Fruit fly (Drosophila melanogaster) whole organism, embryonic: Measurements from ENCODE around the gene SMC3.

Experiments
- ATbp ChIP-seq: fragments of 200-800 bp; sonication (Bioruptor generic); optimal IDR thresholded peaks from 2 replicates; lab custom pipeline; 2017; ENCODE audit warnings: missing biosample characterization, mild to moderate bottlenecking, missing genetic modification characterization, missing genetic modification reagents
- Aef1 ChIP-seq: fragments of 200-800 bp; sonication (Bioruptor generic); IDR thresholded peaks from 3 replicates; pipeline ENCODE4 v1.3.6; 2022; ENCODE audit warnings: missing biosample characterization, missing genetic modification characterization
- CG10366 ChIP-seq: fragments of 200-800 bp; sonication (Bioruptor generic); IDR thresholded peaks from 2 replicates; pipeline ENCODE4 v1.3.6; 2022; ENCODE audit warnings: missing biosample characterization, missing genetic modification characterization
- CG10565 ChIP-seq: fragments of 200-800 bp; sonication (Bioruptor generic); optimal IDR thresholded peaks from 3 replicates; lab custom pipeline; 2016; ENCODE audit warnings: missing biosample characterization, mild to moderate bottlenecking, missing genetic modification characterization
- CG14014 ChIP-seq: fragments of 200-800 bp; sonication (Bioruptor generic); IDR thresholded peaks from 2 replicates; pipeline ENCODE4 v1.3.6; 2022; ENCODE audit warnings: missing biosample characterization, missing genetic modification characterization
- CG15479 ChIP-seq: fragments of 200-800 bp; sonication (Bioruptor generic); optimal IDR thresholded peaks from 3 replicates; lab custom pipeline; 2019; ENCODE audit warnings: missing biosample characterization, mild to moderate bottlenecking, missing genetic modification characterization, moderate library complexity
- CG1603 ChIP-seq: fragments of 200-800 bp; sonication (Bioruptor generic); optimal IDR thresholded peaks from 2 replicates; lab custom pipeline; 2019; ENCODE audit warnings: missing biosample characterization, mild to moderate bottlenecking, missing genetic modification characterization, moderate library complexity
- CG17359 ChIP-seq: fragments of 200-800 bp; sonication (Bioruptor generic); optimal IDR thresholded peaks from 3 replicates; lab custom pipeline; 2018; ENCODE audit warnings: missing biosample characterization, mild to moderate bottlenecking, missing genetic modification characterization, moderate library complexity
- CG17361 ChIP-seq: fragments of 200-800 bp; sonication (Bioruptor generic); IDR thresholded peaks from 3 replicates; pipeline ENCODE4 v1.3.6; 2022; ENCODE audit warnings: missing biosample characterization, missing genetic modification characterization
- CG2116 ChIP-seq: fragments of 200-800 bp; sonication (Bioruptor generic); optimal IDR thresholded peaks from 3 replicates; lab custom pipeline; 2018; ENCODE audit warnings: missing biosample characterization, mild to moderate bottlenecking, missing genetic modification characterization
- CG2678 ChIP-seq: fragments of 200-800 bp; sonication (Bioruptor generic); optimal IDR thresholded peaks from 3 replicates; lab custom pipeline; 2019; ENCODE audit warnings: missing biosample characterization, mild to moderate bottlenecking, missing genetic modification characterization, moderate library complexity
- CG30403 ChIP-seq: fragments of 200-800 bp; sonication (Bioruptor generic); optimal IDR thresholded peaks from 3 replicates; lab custom pipeline; 2016; ENCODE audit warnings: missing biosample characterization, missing genetic modification characterization
- CG3281 ChIP-seq: fragments of 200-800 bp; sonication (Bioruptor generic); optimal IDR thresholded peaks from 3 replicates; lab custom pipeline; 2017; ENCODE audit warnings: missing biosample characterization, mild to moderate bottlenecking, missing genetic modification characterization
- CG7987 ChIP-seq: fragments of 200-800 bp; sonication (Bioruptor generic); optimal IDR thresholded peaks from 2 replicates; lab custom pipeline; 2018; ENCODE audit warnings: missing biosample characterization, mild to moderate bottlenecking, missing genetic modification characterization, moderate library complexity
- CG8765 ChIP-seq: fragments of 200-800 bp; sonication (Bioruptor generic); IDR thresholded peaks from 2 replicates; pipeline ENCODE4 v1.3.6; 2022; ENCODE audit warnings: missing biosample characterization, missing genetic modification characterization
- CG9876 ChIP-seq: fragments of 200-800 bp; sonication (Bioruptor generic); optimal IDR thresholded peaks from 2 replicates; lab custom pipeline; 2016; ENCODE audit warnings: missing biosample characterization, missing genetic modification characterization
- CkIIα-i1 ChIP-seq: fragments of 200-800 bp; sonication (Bioruptor generic); IDR thresholded peaks from 2 replicates; pipeline ENCODE4 v1.3.6; 2022; ENCODE audit warnings: missing biosample characterization, missing genetic modification characterization
- CoRest ChIP-seq: fragments of 200-800 bp; sonication (Bioruptor generic); optimal IDR thresholded peaks from 3 replicates; lab custom pipeline; 2018; ENCODE audit warnings: missing biosample characterization, mild to moderate bottlenecking, missing genetic modification characterization, moderate library complexity
- CrebB ChIP-seq: fragments of 200-800 bp; sonication (Bioruptor generic); optimal IDR thresholded peaks from 3 replicates; lab custom pipeline; 2018; ENCODE audit warnings: missing biosample characterization, mild to moderate bottlenecking, missing genetic modification characterization
- Dip2 ChIP-seq: fragments of 200-800 bp; sonication (Bioruptor generic); IDR thresholded peaks from 2 replicates; pipeline ENCODE4 v1.3.6; 2022; ENCODE audit warnings: missing biosample characterization, missing genetic modification characterization
- Gug ChIP-seq: fragments of 200-800 bp; sonication (Bioruptor generic); IDR thresholded peaks from 4 replicates; pipeline ENCODE4 v1.3.6; 2022; ENCODE audit warnings: missing biosample characterization, missing genetic modification characterization
- HmgZ ChIP-seq: fragments of 200-800 bp; sonication (Bioruptor generic); optimal IDR thresholded peaks from 2 replicates; lab custom pipeline; 2018; ENCODE audit warnings: missing biosample characterization, mild to moderate bottlenecking, missing genetic modification characterization
- Hr78 ChIP-seq, 2 experiments: fragments of 200-800 bp in 1 of 2; fragments of >200 bp in 1 of 2; sonication (Bioruptor generic) in 1 of 2; optimal IDR thresholded peaks; 2 replicates each; lab custom pipeline; 2017 to 2019; ENCODE audit warnings: missing biosample characterization in 2 of 2, missing genetic modification characterization in 2 of 2, mild to moderate bottlenecking in 1 of 2, moderate library complexity in 1 of 2
- Mrtf ChIP-seq: fragments of 200-800 bp; sonication (Bioruptor generic); IDR thresholded peaks from 3 replicates; pipeline ENCODE4 v1.3.6; 2022; ENCODE audit warnings: missing biosample characterization, missing genetic modification characterization
- Myb ChIP-seq: fragments of 200-800 bp; sonication (Bioruptor generic); optimal IDR thresholded peaks from 2 replicates; lab custom pipeline; 2016; ENCODE audit warnings: missing biosample characterization, missing genetic modification characterization
- Nf-YC ChIP-seq: fragments of 200-800 bp; optimal IDR thresholded peaks from 3 replicates; lab custom pipeline; 2019; ENCODE audit warnings: missing biosample characterization, mild to moderate bottlenecking, missing genetic modification characterization, moderate library complexity
- Pdp1 ChIP-seq, 2 experiments: fragments of 200-800 bp; sonication (Bioruptor generic); optimal IDR thresholded peaks; 3 replicates each; lab custom pipeline; 2016; ENCODE audit warnings: missing biosample characterization in 2 of 2, missing genetic modification characterization in 2 of 2, mild to moderate bottlenecking in 1 of 2, moderate library complexity in 1 of 2
- Rfx ChIP-seq: fragments of 200-800 bp; sonication (Bioruptor generic); IDR thresholded peaks from 2 replicates; pipeline ENCODE4 v1.3.6; 2022; ENCODE audit warnings: missing biosample characterization, missing genetic modification characterization
- Sox100B ChIP-seq: fragments of 200-800 bp; sonication (Bioruptor generic); optimal IDR thresholded peaks from 3 replicates; lab custom pipeline; 2018; ENCODE audit warnings: missing biosample characterization, mild to moderate bottlenecking, missing genetic modification characterization
- Xbp1 ChIP-seq: fragments of 200-800 bp; sonication (Bioruptor generic); optimal IDR thresholded peaks from 3 replicates; lab custom pipeline; 2016; ENCODE audit warnings: missing biosample characterization, mild to moderate bottlenecking, missing genetic modification characterization
- al ChIP-seq: fragments of 200-800 bp; sonication (Bioruptor generic); IDR thresholded peaks from 2 replicates; pipeline ENCODE4 v1.3.6; 2022; ENCODE audit warnings: missing biosample characterization, missing genetic modification characterization
- ato ChIP-seq: fragments of 200-800 bp; sonication (Bioruptor generic); IDR thresholded peaks from 2 replicates; pipeline ENCODE4 v1.3.6; 2022; ENCODE audit warnings: missing biosample characterization, missing genetic modification characterization; ENCODE audit not compliant: partially characterized antibody
- chn ChIP-seq: fragments of 200-800 bp; sonication (Bioruptor generic); optimal IDR thresholded peaks from 2 replicates; lab custom pipeline; 2016; ENCODE audit warnings: missing biosample characterization, missing genetic modification characterization
- grau ChIP-seq: fragments of 200-800 bp; optimal IDR thresholded peaks from 3 replicates; lab custom pipeline; 2019; ENCODE audit warnings: missing biosample characterization, mild to moderate bottlenecking, missing genetic modification characterization, moderate library complexity
- hbn ChIP-seq: fragments of 200-800 bp; sonication (Bioruptor generic); IDR thresholded peaks from 2 replicates; pipeline ENCODE4 v1.3.6; 2022; ENCODE audit warnings: missing biosample characterization, missing genetic modification characterization; ENCODE audit not compliant: partially characterized antibody
- kah ChIP-seq: fragments of 200-800 bp; sonication (Bioruptor generic); optimal IDR thresholded peaks from 2 replicates; lab custom pipeline; 2018; ENCODE audit warnings: missing biosample characterization, mild to moderate bottlenecking, missing genetic modification characterization
- ken ChIP-seq: fragments of 200-800 bp; sonication (Bioruptor generic); IDR thresholded peaks from 3 replicates; pipeline ENCODE4 v1.3.6; 2022; ENCODE audit warnings: missing biosample characterization, missing genetic modification characterization
- lab ChIP-seq: fragments of 200-800 bp; sonication (Bioruptor generic); optimal IDR thresholded peaks from 3 replicates; lab custom pipeline; 2017; ENCODE audit warnings: missing biosample characterization, missing genetic modification characterization, mild to moderate bottlenecking, moderate library complexity, missing genetic modification reagents
- lola ChIP-seq, 3 experiments: fragments of >200 bp in 2 of 3; fragments of 200-800 bp in 1 of 3; sonication (Bioruptor generic) in 1 of 3; optimal IDR thresholded peaks; 2 replicates each; lab custom pipeline; 2017 to 2019; ENCODE audit warnings: missing biosample characterization in 3 of 3, missing genetic modification characterization in 3 of 3, mild to moderate bottlenecking in 1 of 3, moderate library complexity in 1 of 3
- maf-S ChIP-seq: fragments of 200-800 bp; sonication (Bioruptor generic); optimal IDR thresholded peaks from 2 replicates; lab custom pipeline; 2016; ENCODE audit warnings: missing biosample characterization, missing genetic modification characterization
- mirr ChIP-seq: fragments of 200-800 bp; sonication (Bioruptor generic); optimal IDR thresholded peaks from 3 replicates; lab custom pipeline; 2018; ENCODE audit warnings: missing biosample characterization, mild to moderate bottlenecking, missing genetic modification characterization
- nerfin-1 ChIP-seq: fragments of 200-800 bp; sonication (Bioruptor generic); optimal IDR thresholded peaks from 3 replicates; lab custom pipeline; 2019; ENCODE audit warnings: missing biosample characterization, mild to moderate bottlenecking, missing genetic modification characterization, moderate library complexity
- oc ChIP-seq: fragments of 200-800 bp; sonication (Bioruptor generic); optimal IDR thresholded peaks from 2 replicates; lab custom pipeline; 2018; ENCODE audit warnings: missing biosample characterization, mild to moderate bottlenecking, missing genetic modification characterization, moderate library complexity
- org-1 ChIP-seq: fragments of 200-800 bp; sonication (Bioruptor generic); optimal IDR thresholded peaks from 2 replicates; lab custom pipeline; 2017; ENCODE audit warnings: missing biosample characterization, missing genetic modification characterization
- psq ChIP-seq: fragments of 200-800 bp; sonication (Bioruptor generic); optimal IDR thresholded peaks from 2 replicates; lab custom pipeline; 2017; ENCODE audit warnings: missing biosample characterization, missing genetic modification characterization
- pzg ChIP-seq: fragments of 200-800 bp; sonication (Bioruptor generic); optimal IDR thresholded peaks from 3 replicates; lab custom pipeline; 2018; ENCODE audit warnings: missing biosample characterization, mild to moderate bottlenecking, missing genetic modification characterization, moderate library complexity
- sens ChIP-seq: fragments of 200-800 bp; sonication (Bioruptor generic); peaks from one replicate; lab custom pipeline; 2016; ENCODE audit warnings: missing biosample characterization, missing genetic modification characterization
- sob ChIP-seq: fragments of 200-800 bp; sonication (Bioruptor generic); IDR thresholded peaks from 2 replicates; pipeline ENCODE4 v1.3.6; 2022; ENCODE audit warnings: missing biosample characterization, missing genetic modification characterization
- tio ChIP-seq: fragments of 200-800 bp; sonication (Bioruptor generic); optimal IDR thresholded peaks from 2 replicates; lab custom pipeline; 2017; ENCODE audit warnings: missing biosample characterization, missing genetic modification characterization, inconsistent platforms
- trh ChIP-seq: fragments of 200-800 bp; sonication (Bioruptor generic); optimal IDR thresholded peaks from 2 replicates; lab custom pipeline; 2016; ENCODE audit warnings: missing biosample characterization, missing genetic modification characterization

Gene SMC3

DNA sequence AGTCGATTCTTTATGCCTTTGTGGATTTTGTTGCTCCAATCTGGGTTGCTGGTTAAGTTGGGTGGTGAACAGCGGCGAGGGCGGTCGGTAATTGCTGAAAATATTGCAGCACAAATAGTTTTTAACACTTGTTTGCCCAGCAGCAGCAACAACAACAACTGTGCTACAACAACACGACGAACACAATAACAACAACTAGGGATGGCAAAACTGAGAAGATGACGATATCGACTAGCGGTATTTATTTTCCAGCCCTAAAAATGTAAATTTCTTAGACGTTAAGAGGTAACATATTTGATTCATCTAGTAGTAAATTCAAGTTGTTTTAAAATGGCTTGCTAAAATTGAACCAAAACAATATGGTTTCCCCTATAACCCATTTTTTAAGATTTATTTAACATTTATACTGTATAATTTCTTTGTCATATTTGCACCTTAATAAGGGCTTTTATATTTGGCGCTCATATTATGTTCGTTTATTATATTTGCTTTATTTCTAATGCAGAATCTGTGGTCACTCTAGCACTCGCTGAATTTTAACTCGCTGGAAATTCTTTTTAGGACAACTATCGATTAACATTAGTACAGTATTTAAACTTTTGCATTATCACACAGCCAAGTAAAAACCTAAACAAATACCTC, 5.2 kb upstream of the SMC3 start (continued):
- no peak for TF ChIP-seq maf-S (GFP tag; lab: Kevin White, UChicago)
- TF ChIP-seq CG15479 (GFP tag; lab: Kevin White, UChicago): no peak
- TF ChIP-seq Hr78 (GFP tag; optimal IDR thresholded peaks at IDR 0.05; lab: Kevin White, UChicago): no peak
- TF ChIP-seq CG8765 (GFP tag; lab: Robert Waterston, UW): no peak
- peak; percentile 26 for TF ChIP-seq CG1603 (tag; lab: Kevin White, UChicago)
- TF ChIP-seq CG30403: peak; percentile 10
- no peak for TF ChIP-seq Xbp1 (GFP tag; lab: Kevin White, UChicago)
- peak; percentile 6 for TF ChIP-seq trh (GFP tag; lab: Kevin White, UChicago)
- TF ChIP-seq sens (GFP tag; lab: Kevin White, UChicago): peak; percentile 80
- no peak for TF ChIP-seq CG10565
- no peak for TF ChIP-seq CG9876 (GFP tag; lab: Kevin White, UChicago)
- no peak for TF ChIP-seq ATbp (GFP tag; lab: Kevin White, UChicago)
- TF ChIP-seq sob (GFP tag; lab: Robert Waterston, UW): no peak; the same call in 1 of the 2 replicates
- TF ChIP-seq oc (tag; lab: Kevin White, UChicago): no peak
- TF ChIP-seq CoRest: peak; percentile 27
- TF ChIP-seq Aef1: peak; percentile 87
- no peak for TF ChIP-seq org-1 (GFP tag; lab: Kevin White, UChicago)
- TF ChIP-seq lab (GFP tag; lab: Kevin White, UChicago): no peak
- TF ChIP-seq Gug (GFP tag; lab: Robert Waterston, UW): no peak
- TF ChIP-seq pzg: peak; percentile 33
- TF ChIP-seq al (GFP tag; lab: Robert Waterston, UW): no peak
- TF ChIP-seq CG17359 (tag; lab: Kevin White, UChicago): no peak
- TF ChIP-seq CG7987: peak; percentile 9
- TF ChIP-seq CG10366 (GFP tag; lab: Robert Waterston, UW): no peak
- no peak for TF ChIP-seq grau
- no peak for TF ChIP-seq Sox100B (GFP tag; lab: Kevin White, UChicago)
- TF ChIP-seq ato (GFP tag; lab: Robert Waterston, UW): no peak
- TF ChIP-seq hbn (GFP tag; lab: Robert Waterston, UW): no peak; the same call in 1 of the 2 replicates
- TF ChIP-seq CrebB (tag; lab: Kevin White, UChicago): peak; percentile 5
- no peak for TF ChIP-seq CG14014 (GFP tag; lab: Robert Waterston, UW)
- TF ChIP-seq Rfx (GFP tag; lab: Robert Waterston, UW): no peak
- no peak for TF ChIP-seq CkIIα-i1 (GFP tag; lab: Robert Waterston, UW)
- peak; percentile 13 for TF ChIP-seq nerfin-1 (tag; lab: Kevin White, UChicago)
- no peak for TF ChIP-seq Dip2
- TF ChIP-seq CG3281 (GFP tag; lab: Kevin White, UChicago): peak; percentile 20
- no peak for TF ChIP-seq psq (GFP tag; lab: Kevin White, UChicago)
- TF ChIP-seq lola (GFP tag; optimal IDR thresholded peaks at IDR 0.05; lab: Kevin White, UChicago): peak in 1 of 3 experiments; percentile 14
- no peak for TF ChIP-seq chn (GFP tag; lab: Kevin White, UChicago)
- TF ChIP-seq CG2116: peak; percentile 30
- TF ChIP-seq kah (GFP tag; lab: Kevin White, UChicago): peak; percentile 41
- no peak for TF ChIP-seq tio (GFP tag; lab: Kevin White, UChicago)
- no peak for TF ChIP-seq CG2678 (tag; lab: Kevin White, UChicago)
- TF ChIP-seq ken: no peak
- TF ChIP-seq mirr (GFP tag; lab: Kevin White, UChicago): peak; percentile 45
- TF ChIP-seq Nf-YC (tag; lab: Kevin White, UChicago): no peak
- peak; percentile 8 for TF ChIP-seq Myb (GFP tag; lab: Kevin White, UChicago)
- TF ChIP-seq Mrtf (GFP tag; lab: Robert Waterston, UW): no peak
- peak in 1 of 2 experiments; percentile 23 for TF ChIP-seq Pdp1 (GFP tag; optimal IDR thresholded peaks at IDR 0.05; lab: Kevin White, UChicago)
- TF ChIP-seq CG17361 (GFP tag; lab: Robert Waterston, UW): peak; percentile 53; the same call in 1 of the 3 replicates
- TF ChIP-seq HmgZ (tag; lab: Kevin White, UChicago): no peak
